Fruit fly (Drosophila melanogaster) whole organism, prepupa: ENCODE measurements around the gene CG8034.

Source experiments
- CG10631 ChIP-seq: fragments of 200-800 bp; sonication (Bioruptor generic); optimal IDR thresholded peaks from 2 replicates; lab custom pipeline; 2016; ENCODE audit warnings: missing biosample characterization, missing genetic modification characterization
- CG10669 ChIP-seq: fragments of 200-800 bp; sonication (Bioruptor generic); optimal IDR thresholded peaks from 3 replicates; lab custom pipeline; 2018; ENCODE audit warnings: missing biosample characterization, mild to moderate bottlenecking, missing genetic modification characterization, moderate library complexity
- CG11762 ChIP-seq: fragments of 200-800 bp; sonication (Bioruptor generic); optimal IDR thresholded peaks from 3 replicates; lab custom pipeline; 2016; ENCODE audit warnings: missing biosample characterization, missing genetic modification characterization; ENCODE audit not compliant: insufficient read depth
- CG11902 ChIP-seq: fragments of 200-800 bp; sonication (Bioruptor generic); optimal IDR thresholded peaks from 3 replicates; lab custom pipeline; 2016; ENCODE audit warnings: missing biosample characterization, missing genetic modification characterization
- CG16779 ChIP-seq: fragments of 200-800 bp; sonication (Bioruptor generic); optimal IDR thresholded peaks from 3 replicates; lab custom pipeline; 2017; ENCODE audit warnings: missing biosample characterization, mild to moderate bottlenecking, missing genetic modification characterization
- CG3032 ChIP-seq: fragments of 200-800 bp; optimal IDR thresholded peaks from 2 replicates; lab custom pipeline; 2019; ENCODE audit warnings: missing biosample characterization, mild to moderate bottlenecking, missing genetic modification characterization, moderate library complexity
- CG31627 ChIP-seq: fragments of 200-800 bp; sonication (Bioruptor generic); optimal IDR thresholded peaks from 3 replicates; lab custom pipeline; 2016; ENCODE audit warnings: missing biosample characterization, missing genetic modification characterization
- CG34406 ChIP-seq: fragments of 200-800 bp; sonication (Bioruptor generic); optimal IDR thresholded peaks from 3 replicates; lab custom pipeline; 2016; ENCODE audit warnings: missing biosample characterization, missing genetic modification characterization
- CG6163 ChIP-seq: fragments of 200-800 bp; sonication (Bioruptor generic); IDR thresholded peaks from 3 replicates; pipeline ENCODE4 v1.3.6; 2022; ENCODE audit warnings: missing biosample characterization, missing genetic modification characterization
- CG6276 ChIP-seq: fragments of 200-800 bp; sonication (Bioruptor generic); optimal IDR thresholded peaks from 2 replicates; lab custom pipeline; 2017; ENCODE audit warnings: missing biosample characterization, mild to moderate bottlenecking, missing genetic modification characterization
- CG6792 ChIP-seq: fragments of 200-800 bp; sonication (Bioruptor generic); optimal IDR thresholded peaks from 3 replicates; lab custom pipeline; 2016; ENCODE audit warnings: missing biosample characterization, missing genetic modification characterization
- CG6808 ChIP-seq: fragments of 200-800 bp; sonication (Bioruptor generic); optimal IDR thresholded peaks from 3 replicates; lab custom pipeline; 2017; ENCODE audit warnings: missing biosample characterization, missing genetic modification characterization, mild to moderate bottlenecking, moderate library complexity, missing genetic modification reagents
- CG6854 ChIP-seq: fragments of 200-800 bp; sonication (Bioruptor generic); optimal IDR thresholded peaks from 2 replicates; lab custom pipeline; 2017; ENCODE audit warnings: missing biosample characterization, mild to moderate bottlenecking, missing genetic modification characterization
- CG8319 ChIP-seq: fragments of 200-800 bp; sonication (Bioruptor generic); optimal IDR thresholded peaks from 3 replicates; lab custom pipeline; 2016; ENCODE audit warnings: missing biosample characterization, missing genetic modification characterization
- CG8632 ChIP-seq: fragments of 200-800 bp; sonication (Bioruptor generic); optimal IDR thresholded peaks from 3 replicates; lab custom pipeline; 2016; ENCODE audit warnings: missing biosample characterization, missing genetic modification characterization
- CG9139 ChIP-seq: fragments of 200-800 bp; sonication (Bioruptor generic); optimal IDR thresholded peaks from 3 replicates; lab custom pipeline; 2017; ENCODE audit warnings: missing biosample characterization, mild to moderate bottlenecking, missing genetic modification characterization
- Eip78C ChIP-seq: fragments of 200-800 bp; sonication (Bioruptor generic); peaks from one replicate; lab custom pipeline; 2016; ENCODE audit warnings: missing biosample characterization, missing genetic modification characterization
- Ets21C ChIP-seq: fragments of 200-800 bp; sonication (Bioruptor generic); optimal IDR thresholded peaks from 3 replicates; lab custom pipeline; 2016; ENCODE audit warnings: missing biosample characterization, missing genetic modification characterization
- Gug ChIP-seq: fragments of 200-800 bp; sonication (Bioruptor generic); IDR thresholded peaks from 2 replicates; pipeline ENCODE4 v1.3.6; 2022; ENCODE audit warnings: missing biosample characterization, missing genetic modification characterization
- Hr39 ChIP-seq: fragments of 200-800 bp; sonication (Bioruptor generic); optimal IDR thresholded peaks from 2 replicates; lab custom pipeline; 2016; ENCODE audit warnings: missing biosample characterization, missing genetic modification characterization
- Met ChIP-seq: fragments of 200-800 bp; sonication (Bioruptor generic); optimal IDR thresholded peaks from 3 replicates; lab custom pipeline; 2016; ENCODE audit warnings: missing biosample characterization, missing genetic modification characterization
- OdsH ChIP-seq: fragments of 200-800 bp; sonication (Bioruptor generic); optimal IDR thresholded peaks from 3 replicates; lab custom pipeline; 2016; ENCODE audit warnings: missing biosample characterization, missing genetic modification characterization
- Smox ChIP-seq: fragments of 200-800 bp; sonication (Bioruptor generic); optimal IDR thresholded peaks from 3 replicates; lab custom pipeline; 2016; ENCODE audit warnings: missing biosample characterization, missing genetic modification characterization
- Sox102F ChIP-seq: fragments of 200-800 bp; sonication (Bioruptor generic); optimal IDR thresholded peaks from 2 replicates; lab custom pipeline; 2016; ENCODE audit warnings: missing biosample characterization, mild to moderate bottlenecking, missing genetic modification characterization
- Sox14 ChIP-seq: fragments of 200-800 bp; sonication (Bioruptor generic); optimal IDR thresholded peaks from 3 replicates; lab custom pipeline; 2016; ENCODE audit warnings: missing biosample characterization, missing genetic modification characterization
- Sox15 ChIP-seq: fragments of 200-800 bp; sonication (Bioruptor generic); optimal IDR thresholded peaks from 3 replicates; lab custom pipeline; 2016; ENCODE audit warnings: missing biosample characterization, missing genetic modification characterization
- acj6 ChIP-seq: fragments of 200-800 bp; sonication (Bioruptor generic); optimal IDR thresholded peaks from 3 replicates; lab custom pipeline; 2016; ENCODE audit warnings: missing biosample characterization, missing genetic modification characterization
- cyc ChIP-seq: fragments of 200-800 bp; sonication (Bioruptor generic); optimal IDR thresholded peaks from 3 replicates; lab custom pipeline; 2016; ENCODE audit warnings: missing biosample characterization, missing genetic modification characterization
- dac ChIP-seq: fragments of 200-800 bp; sonication (Bioruptor generic); optimal IDR thresholded peaks from 2 replicates; lab custom pipeline; 2017; ENCODE audit warnings: missing biosample characterization, mild to moderate bottlenecking, missing genetic modification characterization
- dsx ChIP-seq: fragments of 200-800 bp; optimal IDR thresholded peaks from 3 replicates; lab custom pipeline; 2019; ENCODE audit warnings: missing biosample characterization, mild to moderate bottlenecking, missing genetic modification characterization, moderate library complexity; ENCODE audit not compliant: poor library complexity, severe bottlenecking
- eg ChIP-seq: fragments of 200-800 bp; sonication (Bioruptor generic); IDR thresholded peaks from 3 replicates; pipeline ENCODE4 v1.3.6; 2022; ENCODE audit warnings: missing biosample characterization, missing genetic modification characterization
- esn ChIP-seq: fragments of 200-800 bp; sonication (Bioruptor generic); optimal IDR thresholded peaks from 2 replicates; lab custom pipeline; 2016; ENCODE audit warnings: missing biosample characterization, mild to moderate bottlenecking, missing genetic modification characterization, moderate library complexity
- fd59A ChIP-seq: fragments of 200-800 bp; sonication (Bioruptor generic); optimal IDR thresholded peaks from 2 replicates; lab custom pipeline; 2017; ENCODE audit warnings: missing biosample characterization, mild to moderate bottlenecking, missing genetic modification characterization, missing genetic modification reagents
- fkh ChIP-seq: fragments of 200-800 bp; sonication (Bioruptor generic); optimal IDR thresholded peaks from 3 replicates; lab custom pipeline; 2017; ENCODE audit warnings: missing biosample characterization, mild to moderate bottlenecking, missing genetic modification characterization, moderate library complexity
- net ChIP-seq: fragments of 200-800 bp; sonication (Bioruptor generic); optimal IDR thresholded peaks from 3 replicates; lab custom pipeline; 2016; ENCODE audit warnings: missing biosample characterization, missing genetic modification characterization
- pdm3 ChIP-seq: fragments of 200-800 bp; sonication (Bioruptor generic); optimal IDR thresholded peaks from 3 replicates; lab custom pipeline; 2016; ENCODE audit warnings: missing biosample characterization, missing genetic modification characterization
- salr ChIP-seq, 2 experiments: fragments of 200-800 bp; sonication (Bioruptor generic); optimal IDR thresholded peaks; 3 replicates each; lab custom pipeline; 2016 to 2018; ENCODE audit warnings: missing biosample characterization in 2 of 2, missing genetic modification characterization in 2 of 2, mild to moderate bottlenecking in 1 of 2
- spab ChIP-seq: fragments of 200-800 bp; sonication (Bioruptor generic); optimal IDR thresholded peaks from 2 replicates; lab custom pipeline; 2017; ENCODE audit warnings: missing biosample characterization, mild to moderate bottlenecking, missing genetic modification characterization, missing genetic modification reagents
- ss ChIP-seq, 2 experiments: fragments of 200-800 bp; sonication (Bioruptor generic); optimal IDR thresholded peaks; 2 replicates in 1 of 2; 3 replicates in 1 of 2; lab custom pipeline; 2017 to 2018; ENCODE audit warnings: mild to moderate bottlenecking in 2 of 2, missing biosample characterization in 2 of 2, missing genetic modification characterization in 2 of 2, moderate library complexity in 1 of 2
- svp ChIP-seq: fragments of 200-800 bp; sonication (Bioruptor generic); peaks from one replicate; lab custom pipeline; 2016; ENCODE audit warnings: missing biosample characterization, missing genetic modification characterization
- vri ChIP-seq: fragments of 200-800 bp; sonication (Bioruptor generic); optimal IDR thresholded peaks from 3 replicates; lab custom pipeline; 2016; ENCODE audit warnings: missing biosample characterization, mild to moderate bottlenecking, missing genetic modification characterization

CG8034 gene

DNA sequence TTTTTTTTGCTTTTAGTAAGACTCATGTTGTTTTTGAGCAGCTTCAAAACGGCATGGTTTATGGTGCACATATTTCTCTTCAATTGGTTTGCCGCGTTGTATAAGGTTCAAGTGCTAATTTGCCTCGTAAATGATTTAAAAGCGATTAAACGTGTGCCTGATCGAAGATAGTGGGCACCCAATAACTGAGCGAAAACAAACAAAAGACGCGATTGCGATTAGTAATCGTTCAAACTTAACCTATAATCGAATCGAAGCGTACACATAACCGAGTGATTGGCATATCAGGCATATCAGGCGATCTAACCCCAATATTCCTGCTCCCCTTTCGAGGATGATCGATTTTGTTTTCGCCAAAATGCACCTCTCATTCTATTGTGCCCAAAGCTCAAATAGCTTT, 3.9 kb downstream of the CG8034 start:
- TF ChIP-seq svp = peak; percentile 43
- TF ChIP-seq Sox15 = no peak
- TF ChIP-seq pdm3 (GFP tag; lab: Kevin White, UChicago) = no peak
- peak; percentile 78 for TF ChIP-seq vri (GFP tag; lab: Kevin White, UChicago)

dm6 chrX:19293320-19293719, 4.6 kb downstream of the CG8034 start:
- TF ChIP-seq CG3032 (no peak), acj6 (GFP tag; lab: Kevin White, UChicago) (no peak), vri (GFP tag; lab: Kevin White, UChicago) (peak; percentile 73), fkh (GFP tag; lab: Kevin White, UChicago) (peak; percentile 1), Eip78C (GFP tag; lab: Kevin White, UChicago) (peak; percentile 14)

DNA sequence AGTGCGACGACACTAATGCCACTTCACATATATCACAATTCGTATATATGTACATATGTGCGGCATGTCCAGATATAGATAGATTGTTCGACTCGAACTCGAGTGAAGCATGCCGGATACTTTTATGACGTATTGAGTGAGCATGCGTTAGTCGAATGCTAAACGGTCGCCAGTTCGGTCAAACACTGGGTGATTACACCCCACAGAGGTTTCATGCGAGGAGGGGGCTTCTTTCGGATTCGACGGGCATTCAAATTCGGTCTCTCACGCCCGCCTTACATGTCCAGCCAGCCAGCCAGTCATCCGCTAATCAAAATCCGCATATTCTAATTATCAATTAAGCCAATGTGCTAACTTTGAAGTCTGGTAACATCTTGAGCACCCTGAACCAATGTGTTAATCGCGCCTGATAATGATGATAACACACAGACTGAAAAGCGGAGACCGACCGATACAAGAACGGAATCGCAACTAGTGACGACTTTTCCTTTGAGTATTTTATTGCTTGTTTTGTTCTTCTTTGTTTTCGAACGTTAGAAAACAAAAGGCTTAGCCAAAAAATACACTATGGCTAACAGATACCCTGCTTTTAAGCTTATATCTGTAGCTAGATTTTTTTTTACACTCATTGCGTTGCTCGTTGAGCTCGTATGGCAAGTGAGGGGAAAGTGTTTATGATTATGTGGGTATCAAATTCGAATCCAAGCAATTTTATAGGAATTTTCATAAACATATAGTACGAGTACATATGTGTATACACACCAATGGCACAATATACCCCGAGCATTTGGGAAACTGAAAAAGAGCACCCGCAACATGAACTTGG, 6.0 kb downstream of the CG8034 start:
- no peak for TF ChIP-seq acj6 (GFP tag; lab: Kevin White, UChicago)
- peak; percentile 68 for TF ChIP-seq vri (GFP tag; lab: Kevin White, UChicago)

dm6 chrX:19289318-19289970, 8.5 kb downstream of the CG8034 start:
- TF ChIP-seq Met (GFP tag; lab: Kevin White, UChicago) (peak; percentile 98), CG11762 (GFP tag; lab: Kevin White, UChicago) (peak; percentile 94), CG10631 (peak; percentile 94), CG8632 (GFP tag; lab: Kevin White, UChicago) (peak; percentile 95), cyc (GFP tag; lab: Kevin White, UChicago) (peak; percentile 99), salr (GFP tag; optimal IDR thresholded peaks at IDR 0.05; lab: Kevin White, UChicago) (peak; percentile 61 to 94), CG11902 (GFP tag; lab: Kevin White, UChicago) (peak; percentile 98), dac (GFP tag; lab: Kevin White, UChicago) (peak; percentile 92), eg (GFP tag; lab: Robert Waterston, UW) (peak; percentile 97), CG6792 (peak; percentile 98), Ets21C (peak; percentile 97), CG10669 (peak; percentile 97), CG6808 (peak; percentile 94), CG8319 (GFP tag; lab: Kevin White, UChicago) (peak; percentile 97), acj6 (GFP tag; lab: Kevin White, UChicago) (peak; percentile 96), CG31627 (GFP tag; lab: Kevin White, UChicago) (peak; percentile 98), dsx (GFP tag; lab: Kevin White, UChicago) (peak; percentile 96), Smox (GFP tag; lab: Kevin White, UChicago) (peak; percentile 97), Hr39 (peak; percentile 98), esn (GFP tag; lab: Kevin White, UChicago) (peak; percentile 98), Gug (peak; percentile 92), CG9139 (GFP tag; lab: Kevin White, UChicago) (peak; percentile 94), CG6276 (GFP tag; lab: Kevin White, UChicago) (peak; percentile 91), spab (GFP tag; lab: Kevin White, UChicago) (peak; percentile 92), OdsH (GFP tag; lab: Kevin White, UChicago) (peak; percentile 96), CG6163 (GFP tag; lab: Robert Waterston, UW) (peak; percentile 98), Sox14 (GFP tag; lab: Kevin White, UChicago) (peak; percentile 96), CG3032 (peak; percentile 93), net (GFP tag; lab: Kevin White, UChicago) (peak; percentile 95), ss (GFP tag; optimal IDR thresholded peaks at IDR 0.05; lab: Kevin White, UChicago) (peak; percentile 94 to 97), svp (peak; percentile 99), CG34406 (GFP tag; lab: Kevin White, UChicago) (peak; percentile 95), vri (GFP tag; lab: Kevin White, UChicago) (peak; percentile 95), CG16779 (peak; percentile 89), Sox102F (peak; percentile 97), CG6854 (GFP tag; lab: Kevin White, UChicago) (peak; percentile 97), fd59A (GFP tag; lab: Kevin White, UChicago) (peak; percentile 94)
